Fruit fly (Drosophila melanogaster) whole organism, embryonic: ENCODE measurements around the gene Mf.

ENCODE experiments used
- Atf-2 ChIP-seq: fragments of 200-800 bp; sonication (Bioruptor generic); optimal IDR thresholded peaks from 2 replicates; lab custom pipeline; 2016; ENCODE audit warnings: missing biosample characterization, missing genetic modification characterization
- Awh ChIP-seq: fragments of 200-800 bp; sonication (Bioruptor generic); IDR thresholded peaks from 2 replicates; pipeline ENCODE4, ENCODE4 v1.3.6; 2022; ENCODE audit warnings: missing biosample characterization, missing genetic modification characterization
- Bteb2 ChIP-seq: fragments of 200-800 bp; sonication (Bioruptor generic); optimal IDR thresholded peaks from 2 replicates; lab custom pipeline; 2016; ENCODE audit warnings: missing biosample characterization, missing genetic modification characterization
- CG10267 ChIP-seq: fragments of 200-800 bp; sonication (Bioruptor generic); optimal IDR thresholded peaks from 2 replicates; lab custom pipeline; 2018; ENCODE audit warnings: missing biosample characterization, mild to moderate bottlenecking, missing genetic modification characterization, moderate library complexity
- CG10462 ChIP-seq: fragments of 200-800 bp; sonication (Bioruptor generic); optimal IDR thresholded peaks from 2 replicates; lab custom pipeline; 2016; ENCODE audit warnings: missing biosample characterization, missing genetic modification characterization
- CG10654 ChIP-seq: fragments of 200-800 bp; sonication (Bioruptor generic); optimal IDR thresholded peaks from 2 replicates; lab custom pipeline; 2016; ENCODE audit warnings: missing biosample characterization, missing genetic modification characterization
- CG11456 ChIP-seq: fragments of 200-800 bp; sonication (Bioruptor generic); IDR thresholded peaks from 3 replicates; pipeline ENCODE4 v1.3.6; 2022; ENCODE audit warnings: missing biosample characterization, missing genetic modification characterization
- CG14014 ChIP-seq: fragments of 200-800 bp; sonication (Bioruptor generic); IDR thresholded peaks from 2 replicates; pipeline ENCODE4 v1.3.6; 2022; ENCODE audit warnings: missing biosample characterization, missing genetic modification characterization
- CG14710 ChIP-seq: fragments of 200-800 bp; sonication (Bioruptor generic); optimal IDR thresholded peaks from 3 replicates; lab custom pipeline; 2019; ENCODE audit warnings: missing biosample characterization, mild to moderate bottlenecking, missing genetic modification characterization, moderate library complexity
- CG16815 ChIP-seq: fragments of 200-800 bp; sonication (Bioruptor generic); optimal IDR thresholded peaks from 3 replicates; lab custom pipeline; 2017; ENCODE audit warnings: missing biosample characterization, mild to moderate bottlenecking, missing genetic modification characterization
- CG16863 ChIP-seq: fragments of 200-800 bp; sonication (Bioruptor generic); optimal IDR thresholded peaks from 3 replicates; lab custom pipeline; 2016; ENCODE audit warnings: missing biosample characterization, missing genetic modification characterization
- CG2116 ChIP-seq: fragments of 200-800 bp; sonication (Bioruptor generic); optimal IDR thresholded peaks from 3 replicates; lab custom pipeline; 2018; ENCODE audit warnings: missing biosample characterization, mild to moderate bottlenecking, missing genetic modification characterization
- CG2678 ChIP-seq: fragments of 200-800 bp; sonication (Bioruptor generic); optimal IDR thresholded peaks from 3 replicates; lab custom pipeline; 2019; ENCODE audit warnings: missing biosample characterization, mild to moderate bottlenecking, missing genetic modification characterization, moderate library complexity
- CG31224 ChIP-seq: fragments of 200-800 bp; sonication (Bioruptor generic); IDR thresholded peaks from 2 replicates; pipeline ENCODE4 v1.3.6; 2022; ENCODE audit warnings: missing biosample characterization, missing genetic modification characterization
- CG32767 ChIP-seq: fragments of 200-800 bp; sonication (Bioruptor generic); IDR thresholded peaks from 2 replicates; pipeline ENCODE4 v1.3.6; 2022; ENCODE audit warnings: missing biosample characterization, missing genetic modification characterization
- CG3847 ChIP-seq: fragments of 200-800 bp; sonication (Bioruptor generic); IDR thresholded peaks from 2 replicates; pipeline ENCODE4 v1.3.6; 2022; ENCODE audit warnings: missing biosample characterization, missing genetic modification characterization
- CG4404 ChIP-seq: fragments of 200-800 bp; sonication (Bioruptor generic); IDR thresholded peaks from 2 replicates; pipeline ENCODE4 v1.3.6; 2022; ENCODE audit warnings: missing biosample characterization, missing genetic modification characterization
- CG6254 ChIP-seq: fragments of 200-800 bp; sonication (Bioruptor generic); optimal IDR thresholded peaks from 3 replicates; lab custom pipeline; 2017; ENCODE audit warnings: mild to moderate bottlenecking, missing biosample characterization, missing genetic modification reagents, missing genetic modification characterization
- CG8359 ChIP-seq: fragments of 200-800 bp; sonication (Bioruptor generic); optimal IDR thresholded peaks from 2 replicates; lab custom pipeline; 2017; ENCODE audit warnings: missing biosample characterization, mild to moderate bottlenecking, missing genetic modification characterization, borderline replicate concordance
- CG9437 ChIP-seq: fragments of 200-800 bp; sonication (Bioruptor generic); optimal IDR thresholded peaks from 2 replicates; lab custom pipeline; 2018; ENCODE audit warnings: missing biosample characterization, mild to moderate bottlenecking, missing genetic modification characterization
- CG9727 ChIP-seq: fragments of 200-800 bp; sonication (Bioruptor generic); optimal IDR thresholded peaks from 3 replicates; lab custom pipeline; 2017; ENCODE audit warnings: missing biosample characterization, mild to moderate bottlenecking, missing genetic modification characterization
- CG9932 ChIP-seq: fragments of 200-800 bp; sonication (Bioruptor generic); IDR thresholded peaks from 2 replicates; pipeline ENCODE4 v1.3.6; 2022; ENCODE audit warnings: missing biosample characterization, missing genetic modification characterization
- CoRest ChIP-seq: fragments of 200-800 bp; sonication (Bioruptor generic); optimal IDR thresholded peaks from 3 replicates; lab custom pipeline; 2018; ENCODE audit warnings: missing biosample characterization, mild to moderate bottlenecking, missing genetic modification characterization, moderate library complexity
- Dad ChIP-seq: fragments of 200-800 bp; sonication (Bioruptor generic); optimal IDR thresholded peaks from 3 replicates; lab custom pipeline; 2016; ENCODE audit warnings: missing biosample characterization, missing genetic modification characterization
- H15 ChIP-seq: fragments of 200-800 bp; sonication (Bioruptor generic); IDR thresholded peaks from 3 replicates; pipeline ENCODE4 v1.3.6; 2022; ENCODE audit warnings: missing biosample characterization, missing genetic modification characterization
- HLH54F ChIP-seq: fragments of 200-800 bp; sonication (Bioruptor generic); optimal IDR thresholded peaks from 3 replicates; lab custom pipeline; 2016; ENCODE audit warnings: missing biosample characterization, missing genetic modification characterization
- Lhr ChIP-seq: fragments of 200-800 bp; sonication (Bioruptor generic); optimal IDR thresholded peaks from 3 replicates; lab custom pipeline; 2017; ENCODE audit warnings: mild to moderate bottlenecking, missing biosample characterization, missing genetic modification reagents, missing genetic modification characterization
- MESR4 ChIP-seq: fragments of 200-800 bp; sonication (Bioruptor generic); optimal IDR thresholded peaks from 2 replicates; lab custom pipeline; 2018; ENCODE audit warnings: missing biosample characterization, mild to moderate bottlenecking, missing genetic modification characterization, moderate library complexity
- Med ChIP-seq: fragments of 200-800 bp; sonication (Bioruptor generic); peaks from one replicate; lab custom pipeline; 2016; ENCODE audit warnings: missing biosample characterization, missing genetic modification characterization, mild to moderate bottlenecking, inconsistent platforms, moderate library complexity
- NfI ChIP-seq: fragments of 200-800 bp; sonication (Bioruptor generic); optimal IDR thresholded peaks from 3 replicates; lab custom pipeline; 2018; ENCODE audit warnings: missing biosample characterization, mild to moderate bottlenecking, missing genetic modification characterization, moderate library complexity
- Side ChIP-seq: fragments of 200-800 bp; sonication (Bioruptor generic); optimal IDR thresholded peaks from 2 replicates; lab custom pipeline; 2016; ENCODE audit warnings: missing biosample characterization, missing genetic modification characterization
- TFAM ChIP-seq: fragments of 200-800 bp; sonication (Bioruptor generic); optimal IDR thresholded peaks from 2 replicates; lab custom pipeline; 2017; ENCODE audit warnings: missing biosample characterization, missing genetic modification characterization, inconsistent platforms
- ac ChIP-seq: fragments of 200-800 bp; sonication (Bioruptor generic); optimal IDR thresholded peaks from 3 replicates; lab custom pipeline; 2017; ENCODE audit warnings: missing biosample characterization, mild to moderate bottlenecking, missing genetic modification characterization
- ase ChIP-seq: fragments of 200-800 bp; sonication (Bioruptor generic); IDR thresholded peaks from 3 replicates; pipeline ENCODE4 v1.3.6; 2022; ENCODE audit warnings: missing biosample characterization, missing genetic modification characterization
- br ChIP-seq: fragments of >200 bp; optimal IDR thresholded peaks from 2 replicates; lab custom pipeline; 2017
- cato ChIP-seq: fragments of 200-800 bp; sonication (Bioruptor generic); optimal IDR thresholded peaks from 2 replicates; lab custom pipeline; 2016; ENCODE audit warnings: missing biosample characterization, missing genetic modification characterization, borderline replicate concordance
- caup ChIP-seq: fragments of 200-800 bp; sonication (Bioruptor generic); optimal IDR thresholded peaks from 3 replicates; lab custom pipeline; 2017; ENCODE audit warnings: missing biosample characterization, mild to moderate bottlenecking, missing genetic modification characterization, moderate library complexity; ENCODE audit not compliant: severe bottlenecking
- cwo ChIP-seq: fragments of 200-800 bp; sonication (Bioruptor generic); optimal IDR thresholded peaks from 3 replicates; lab custom pipeline; 2017; ENCODE audit warnings: missing biosample characterization, missing genetic modification characterization, mild to moderate bottlenecking, moderate library complexity, missing genetic modification reagents
- danr ChIP-seq: fragments of 200-800 bp; sonication (Bioruptor generic); IDR thresholded peaks from 2 replicates; pipeline ENCODE4 v1.3.6; 2022; ENCODE audit warnings: missing biosample characterization, missing genetic modification characterization
- fru ChIP-seq: fragments of >200 bp; optimal IDR thresholded peaks from 2 replicates; lab custom pipeline; 2017
- gcm ChIP-seq: fragments of 200-800 bp; sonication (Bioruptor generic); optimal IDR thresholded peaks from 2 replicates; lab custom pipeline; 2019; ENCODE audit warnings: missing biosample characterization, mild to moderate bottlenecking, missing genetic modification characterization, moderate library complexity
- ken ChIP-seq: fragments of 200-800 bp; sonication (Bioruptor generic); IDR thresholded peaks from 3 replicates; pipeline ENCODE4 v1.3.6; 2022; ENCODE audit warnings: missing biosample characterization, missing genetic modification characterization
- lola ChIP-seq, 3 experiments: fragments of >200 bp in 2 of 3; fragments of 200-800 bp in 1 of 3; sonication (Bioruptor generic) in 1 of 3; optimal IDR thresholded peaks; 2 replicates each; lab custom pipeline; 2017 to 2019; ENCODE audit warnings: missing biosample characterization in 3 of 3, missing genetic modification characterization in 3 of 3, mild to moderate bottlenecking in 1 of 3, moderate library complexity in 1 of 3
- mld ChIP-seq: fragments of 200-800 bp; sonication (Bioruptor generic); IDR thresholded peaks from 3 replicates; pipeline ENCODE4 v1.3.6; 2022; ENCODE audit warnings: missing biosample characterization, missing genetic modification characterization; ENCODE audit not compliant: partially characterized antibody
- nmo ChIP-seq: fragments of 200-800 bp; sonication (Bioruptor generic); optimal IDR thresholded peaks from 2 replicates; lab custom pipeline; 2018; ENCODE audit warnings: missing biosample characterization, mild to moderate bottlenecking, missing genetic modification characterization, moderate library complexity
- stc ChIP-seq: fragments of 200-800 bp; sonication (Bioruptor generic); IDR thresholded peaks from 2 replicates; pipeline ENCODE4 v1.3.6; 2022; ENCODE audit warnings: missing biosample characterization, missing genetic modification characterization
- tll ChIP-seq, 2 experiments: fragments of 200-800 bp in 1 of 2; fragments of >200 bp in 1 of 2; sonication (Bioruptor generic) in 1 of 2; optimal IDR thresholded peaks; 2 replicates each; lab custom pipeline; 2017 to 2019; ENCODE audit warnings: missing biosample characterization in 2 of 2, missing genetic modification characterization in 2 of 2, mild to moderate bottlenecking in 1 of 2, moderate library complexity in 1 of 2
- tx ChIP-seq: fragments of 200-800 bp; sonication (Bioruptor generic); optimal IDR thresholded peaks from 2 replicates; lab custom pipeline; 2016; ENCODE audit warnings: missing biosample characterization, missing genetic modification characterization
- usp ChIP-seq: fragments of >200 bp; optimal IDR thresholded peaks from 2 replicates; lab custom pipeline; 2017; ENCODE audit warnings: missing biosample characterization, missing genetic modification characterization
- yki ChIP-seq: fragments of >200 bp; optimal IDR thresholded peaks from 3 replicates; lab custom pipeline; 2018
- zen ChIP-seq: fragments of 200-800 bp; sonication (Bioruptor generic); optimal IDR thresholded peaks from 3 replicates; lab custom pipeline; 2018; ENCODE audit warnings: missing biosample characterization, mild to moderate bottlenecking, missing genetic modification characterization, moderate library complexity
- zen2 ChIP-seq: fragments of 200-800 bp; sonication (Bioruptor generic); IDR thresholded peaks from 3 replicates; pipeline ENCODE4 v1.3.6; 2022; ENCODE audit warnings: missing biosample characterization, missing genetic modification characterization; ENCODE audit not compliant: partially characterized antibody

The Mf gene

dm6 chr3R:15222973-15223372 is 41.7 kb upstream of the Mf start, which contains the start of gene Polr2G (continued):
- no peak for TF ChIP-seq CG16863 (GFP tag; lab: Kevin White, UChicago)
- no peak for TF ChIP-seq ken (GFP tag; lab: Robert Waterston, UW)
- no peak for TF ChIP-seq lola (GFP tag; optimal IDR thresholded peaks at IDR 0.05; lab: Kevin White, UChicago)
- TF ChIP-seq caup (GFP tag; lab: Kevin White, UChicago), result no peak
- no peak for TF ChIP-seq CG6254 (GFP tag; lab: Kevin White, UChicago)
- TF ChIP-seq zen2 (GFP tag; lab: Robert Waterston, UW), result no peak
- no peak for TF ChIP-seq yki
- TF ChIP-seq usp (GFP tag; lab: Kevin White, UChicago), result no peak
- no peak for TF ChIP-seq CG31224 (GFP tag; lab: Robert Waterston, UW)
- no peak for TF ChIP-seq cwo
- TF ChIP-seq CG3847, result no peak
- TF ChIP-seq CG9932, result no peak
- no peak for TF ChIP-seq Med (GFP tag; lab: Kevin White, UChicago)
- TF ChIP-seq CG2678 (tag; lab: Kevin White, UChicago), result no peak
- no peak for TF ChIP-seq br (lab: Kevin White, UChicago)
- no peak for TF ChIP-seq Atf-2 (GFP tag; lab: Kevin White, UChicago)
- no peak for TF ChIP-seq CG16815
- TF ChIP-seq Awh (GFP tag; lab: Robert Waterston, UW), result no peak
- TF ChIP-seq nmo (GFP tag; lab: Kevin White, UChicago), result no peak
- TF ChIP-seq CG14014 (GFP tag; lab: Robert Waterston, UW), result no peak
- TF ChIP-seq CG32767 (GFP tag; lab: Robert Waterston, UW), result no peak
- TF ChIP-seq Bteb2 (GFP tag; lab: Kevin White, UChicago), result no peak
- TF ChIP-seq CG10267 (tag; lab: Kevin White, UChicago), result peak; percentile 10
- no peak for TF ChIP-seq HLH54F (GFP tag; lab: Kevin White, UChicago)
- TF ChIP-seq zen (tag; lab: Kevin White, UChicago), result no peak
- no peak for TF ChIP-seq ac (GFP tag; lab: Kevin White, UChicago)
- no peak for TF ChIP-seq TFAM
- TF ChIP-seq CG14710, result peak; percentile 10
- no peak for TF ChIP-seq CG9437
- no peak for TF ChIP-seq mld
- no peak for TF ChIP-seq H15
- TF ChIP-seq Side (GFP tag; lab: Kevin White, UChicago), result no peak
- TF ChIP-seq CG9727, result no peak
- no peak for TF ChIP-seq CG11456 (GFP tag; lab: Robert Waterston, UW)
- TF ChIP-seq ase, result no peak
- no peak for TF ChIP-seq fru (lab: Kevin White, UChicago)
- TF ChIP-seq CG4404 (GFP tag; lab: Robert Waterston, UW), result no peak
- no peak for TF ChIP-seq tll (GFP tag; optimal IDR thresholded peaks at IDR 0.05; lab: Kevin White, UChicago)
- TF ChIP-seq tx, result no peak
- no peak for TF ChIP-seq CG8359 (GFP tag; lab: Kevin White, UChicago)
- no peak for TF ChIP-seq Lhr (GFP tag; lab: Kevin White, UChicago)
- TF ChIP-seq cato (GFP tag; lab: Kevin White, UChicago), result no peak
- no peak for TF ChIP-seq danr (GFP tag; lab: Robert Waterston, UW)
- no peak for TF ChIP-seq gcm (GFP tag; lab: Kevin White, UChicago)
- peak; percentile 19 for TF ChIP-seq CG2116
- no peak for TF ChIP-seq stc (GFP tag; lab: Robert Waterston, UW)
- TF ChIP-seq CoRest (tag; lab: Kevin White, UChicago), result no peak
- TF ChIP-seq MESR4 (GFP tag; lab: Kevin White, UChicago), result peak; percentile 61
- TF ChIP-seq Dad (GFP tag; lab: Kevin White, UChicago), result no peak
- TF ChIP-seq NfI (GFP tag; lab: Kevin White, UChicago), result no peak
- no peak for TF ChIP-seq CG10654 (GFP tag; lab: Kevin White, UChicago)
- no peak for TF ChIP-seq CG10462 (GFP tag; lab: Kevin White, UChicago)
